Fruit fly (Drosophila melanogaster): ENCODE data around the gene Rga.

The Rga gene

dm6 chr3R:5612372-5613113 lies at the start of gene Rga (continued):
- TF ChIP-seq CG14965 (GFP tag; optimal IDR thresholded peaks at IDR 0.05; ENCODE audit: borderline replicate concordance): no peak
- TF ChIP-seq toy (GFP tag; IDR thresholded peaks at IDR 0.05): no peak
- TF ChIP-seq rib (GFP tag; IDR thresholded peaks at IDR 0.05): no peak
- TF ChIP-seq Gug (GFP tag; IDR thresholded peaks at IDR 0.05): no peak
- no peak for TF ChIP-seq eyg (GFP tag; optimal IDR thresholded peaks at IDR 0.05)
- no peak for TF ChIP-seq exex (tag; optimal IDR thresholded peaks at IDR 0.05)
- no peak for TF ChIP-seq pzg (GFP tag; optimal IDR thresholded peaks at IDR 0.05)
- TF ChIP-seq CG3995 (GFP tag; optimal IDR thresholded peaks at IDR 0.05): no peak
- no peak for TF ChIP-seq CG16779 (GFP tag; IDR thresholded peaks at IDR 0.05)
- no peak for TF ChIP-seq hbn (GFP tag; IDR thresholded peaks at IDR 0.05; ENCODE audit: partially characterized antibody)
- TF ChIP-seq vfl (GFP tag; optimal IDR thresholded peaks at IDR 0.05): no peak
- no peak for TF ChIP-seq en (GFP tag; optimal IDR thresholded peaks at IDR 0.05)
- TF ChIP-seq esg (GFP tag; conservative IDR thresholded peaks at IDR 0.05): no peak
- TF ChIP-seq CG9727 (GFP tag; optimal IDR thresholded peaks at IDR 0.05): peak; percentile 42
- TF ChIP-seq twi (tag; optimal IDR thresholded peaks at IDR 0.05): no peak
- TF ChIP-seq slou (GFP tag; optimal IDR thresholded peaks at IDR 0.05): no peak
- no peak for TF ChIP-seq Taf1 (GFP tag; IDR thresholded peaks at IDR 0.05)
- no peak for TF ChIP-seq Drgx (GFP tag; IDR thresholded peaks at IDR 0.05)
- TF ChIP-seq CG11093 (GFP tag; IDR thresholded peaks at IDR 0.05): no peak
- no peak for TF ChIP-seq HmgZ (tag; optimal IDR thresholded peaks at IDR 0.05)
- TF ChIP-seq CG2875 (GFP tag; optimal IDR thresholded peaks at IDR 0.05): no peak
- no peak for TF ChIP-seq Mad (GFP tag; optimal IDR thresholded peaks at IDR 0.05)
- no peak for TF ChIP-seq dm (GFP tag; optimal IDR thresholded peaks at IDR 0.05)
- no peak for TF ChIP-seq ttk (GFP tag; IDR thresholded peaks at IDR 0.05)
- TF ChIP-seq CG15696 (tag; optimal IDR thresholded peaks at IDR 0.05): no peak
- TF ChIP-seq CG17359 (tag; optimal IDR thresholded peaks at IDR 0.05): no peak
- no peak for TF ChIP-seq grn (GFP tag; optimal IDR thresholded peaks at IDR 0.05)
- TF ChIP-seq bigmax (GFP tag; optimal IDR thresholded peaks at IDR 0.05): no peak
- TF ChIP-seq CG6689 (GFP tag; IDR thresholded peaks at IDR 0.05): no peak
- no peak for TF ChIP-seq bsh (GFP tag; optimal IDR thresholded peaks at IDR 0.05)
- TF ChIP-seq CG7928 (GFP tag; optimal IDR thresholded peaks at IDR 0.05): no peak
- no peak for TF ChIP-seq CG17612 (GFP tag; IDR thresholded peaks at IDR 0.05)
- no peak for TF ChIP-seq CG11398 (GFP tag; optimal IDR thresholded peaks at IDR 0.05)
- no peak for TF ChIP-seq CG4328 (GFP tag; optimal IDR thresholded peaks at IDR 0.05)
- TF ChIP-seq CG12391 (tag; optimal IDR thresholded peaks at IDR 0.05): no peak
- TF ChIP-seq lov (optimal IDR thresholded peaks at IDR 0.05): no peak
- TF ChIP-seq lov (GFP tag; IDR thresholded peaks at IDR 0.05): no peak
- TF ChIP-seq Abd-B (GFP tag; optimal IDR thresholded peaks at IDR 0.05): no peak
- no peak for TF ChIP-seq lmd (GFP tag; IDR thresholded peaks at IDR 0.05)
- TF ChIP-seq Sox100B (GFP tag; optimal IDR thresholded peaks at IDR 0.05): no peak

- TF ChIP-seq Jarid2 (GFP tag; optimal IDR thresholded peaks at IDR 0.05) (no peak), CG12659 (GFP tag; optimal IDR thresholded peaks at IDR 0.05) (peak; percentile 43), disco-r (GFP tag; optimal IDR thresholded peaks at IDR 0.05) (no peak), CG17328 (GFP tag; IDR thresholded peaks at IDR 0.05) (no peak), Scr (GFP tag; IDR thresholded peaks at IDR 0.05; ENCODE audit: partially characterized antibody) (peak; percentile 95), CG12299 (tag; optimal IDR thresholded peaks at IDR 0.05) (no peak), hkb (optimal IDR thresholded peaks at IDR 0.05) (no peak), hkb (GFP tag; IDR thresholded peaks at IDR 0.05) (0 out of 2 replicates have a peak, but pooled peaks have one; percentile 9), Max (GFP tag; optimal IDR thresholded peaks at IDR 0.05) (no peak), mam (GFP tag; optimal IDR thresholded peaks at IDR 0.05) (no peak), Mes4 (GFP tag; optimal IDR thresholded peaks at IDR 0.05) (no peak), Dp (GFP tag; optimal IDR thresholded peaks at IDR 0.05) (no peak), CG2712 (tag; optimal IDR thresholded peaks at IDR 0.05) (peak; percentile 19)
Measured at dm6 chr3R:5660198-5660893, 47.4 kb upstream of the Rga start, which contains the start of gene Wdr33. Wdr33 (plus strand) TSS chr3R:5660635.

Data from whole organism, embryonic.